Worm (Caenorhabditis elegans) whole organism, L3 larva: Measurements from ENCODE around the gene pqn-36.

Source experiments
- R02D3.7 ChIP-seq: fragments of 150-350 bp; optimal IDR thresholded peaks from 2 replicates; lab custom pipeline; 2014; ENCODE audit warnings: missing biosample characterization, missing genetic modification characterization
- ZK546.5 ChIP-seq: sonication (generic microtip); optimal IDR thresholded peaks from 2 replicates; lab custom pipeline; 2017; ENCODE audit warnings: missing biosample characterization, missing genetic modification characterization
- aly-2 ChIP-seq: fragments of 150-350 bp; optimal IDR thresholded peaks from 2 replicates; lab custom pipeline; 2014; ENCODE audit warnings: missing biosample characterization, missing genetic modification characterization
- ceh-16 ChIP-seq: sonication (generic microtip); optimal IDR thresholded peaks from 2 replicates; lab custom pipeline; 2017; ENCODE audit warnings: missing biosample characterization, missing genetic modification characterization
- ceh-28 ChIP-seq: fragments of 150-350 bp; optimal IDR thresholded peaks from 2 replicates; lab custom pipeline; 2014; ENCODE audit warnings: missing biosample characterization, missing genetic modification reagents, missing genetic modification characterization
- ceh-82 ChIP-seq: fragments of 150-350 bp; optimal IDR thresholded peaks from 2 replicates; lab custom pipeline; 2014; ENCODE audit warnings: missing biosample characterization, missing genetic modification characterization
- ceh-9 ChIP-seq: sonication (generic microtip); optimal IDR thresholded peaks from 2 replicates; lab custom pipeline; 2018; ENCODE audit warnings: missing biosample characterization, missing genetic modification characterization
- daf-12 ChIP-seq: fragments of 150-350 bp; optimal IDR thresholded peaks from 2 replicates; lab custom pipeline; 2014; ENCODE audit warnings: missing biosample characterization, missing genetic modification reagents, missing genetic modification characterization
- egl-27 ChIP-seq: sonication (generic microtip); optimal IDR thresholded peaks from 4 replicates; lab custom pipeline; 2017; ENCODE audit warnings: missing biosample characterization, missing genetic modification reagents, missing genetic modification characterization
- egl-5 ChIP-seq: fragments of 150-350 bp; optimal IDR thresholded peaks from 2 replicates; lab custom pipeline; 2017; ENCODE audit warnings: missing biosample characterization, missing genetic modification reagents, missing genetic modification characterization, inconsistent platforms
- elt-1 ChIP-seq: fragments of 150-350 bp; optimal IDR thresholded peaks from 2 replicates; lab custom pipeline; 2014; ENCODE audit warnings: missing biosample characterization, missing genetic modification characterization
- elt-2 ChIP-seq: sonication (generic microtip); optimal IDR thresholded peaks from 2 replicates; lab custom pipeline; 2016; ENCODE audit warnings: missing genetic modification reagents, mild to moderate bottlenecking, missing genetic modification characterization, missing compliant biosample characterization
- fkh-10 ChIP-seq: sonication (generic microtip); optimal IDR thresholded peaks from 2 replicates; lab custom pipeline; 2017; ENCODE audit warnings: missing biosample characterization, missing genetic modification reagents, missing genetic modification characterization
- fkh-2 ChIP-seq: fragments of 150-350 bp; optimal IDR thresholded peaks from 2 replicates; lab custom pipeline; 2014; ENCODE audit warnings: missing biosample characterization, missing genetic modification reagents, missing genetic modification characterization
- fos-1 ChIP-seq: fragments of 150-350 bp; optimal IDR thresholded peaks from 2 replicates; lab custom pipeline; 2014; ENCODE audit warnings: missing biosample characterization, missing genetic modification characterization
- jun-1 ChIP-seq: fragments of 150-350 bp; optimal IDR thresholded peaks from 2 replicates; lab custom pipeline; 2014; ENCODE audit warnings: missing biosample characterization, missing genetic modification reagents, missing genetic modification characterization
- lin-15B ChIP-seq: fragments of 150-350 bp; optimal IDR thresholded peaks from 2 replicates; lab custom pipeline; 2014; ENCODE audit warnings: missing biosample characterization, missing genetic modification characterization
- lsy-12 ChIP-seq: sonication (generic microtip); optimal IDR thresholded peaks from 2 replicates; lab custom pipeline; 2016; ENCODE audit warnings: mild to moderate bottlenecking, missing genetic modification characterization, missing compliant biosample characterization
- mdl-1 ChIP-seq: fragments of 150-350 bp; optimal IDR thresholded peaks from 2 replicates; lab custom pipeline; 2014; ENCODE audit warnings: missing biosample characterization, missing genetic modification characterization
- mml-1 ChIP-seq: fragments of 150-350 bp; sonication (generic microtip); optimal IDR thresholded peaks from 3 replicates; lab custom pipeline; 2014; ENCODE audit warnings: missing biosample characterization, missing genetic modification characterization
- nfya-1 ChIP-seq: sonication (generic microtip); optimal IDR thresholded peaks from 2 replicates; lab custom pipeline; 2017; ENCODE audit warnings: missing genetic modification characterization, mild to moderate bottlenecking, missing compliant biosample characterization, antibody characterized with exemption, moderate library complexity; ENCODE audit not compliant: insufficient read depth
- nhr-23 ChIP-seq: fragments of 150-350 bp; optimal IDR thresholded peaks from 2 replicates; lab custom pipeline; 2014; ENCODE audit warnings: missing biosample characterization, missing genetic modification reagents, missing genetic modification characterization
- nhr-237 ChIP-seq: fragments of 150-350 bp; optimal IDR thresholded peaks from 2 replicates; lab custom pipeline; 2014; ENCODE audit warnings: missing biosample characterization, missing genetic modification characterization
- nhr-25 ChIP-seq: sonication (generic microtip); optimal IDR thresholded peaks from 2 replicates; lab custom pipeline; 2017; ENCODE audit warnings: missing biosample characterization, missing genetic modification characterization
- nhr-28 ChIP-seq: fragments of 150-350 bp; optimal IDR thresholded peaks from 2 replicates; lab custom pipeline; 2014; ENCODE audit warnings: missing biosample characterization, missing genetic modification characterization
- nhr-43 ChIP-seq: sonication (generic microtip); optimal IDR thresholded peaks from 2 replicates; lab custom pipeline; 2016; ENCODE audit warnings: mild to moderate bottlenecking, missing genetic modification characterization, missing compliant biosample characterization; ENCODE audit not compliant: poor library complexity, severe bottlenecking
- nhr-67 ChIP-seq: fragments of 150-350 bp; optimal IDR thresholded peaks from 2 replicates; lab custom pipeline; 2014; ENCODE audit warnings: missing biosample characterization, missing genetic modification characterization
- nhr-76 ChIP-seq: fragments of 150-350 bp; sonication (generic microtip); optimal IDR thresholded peaks from 5 replicates; lab custom pipeline; 2014; ENCODE audit warnings: missing biosample characterization, missing genetic modification characterization
- nhr-77 ChIP-seq: fragments of 150-350 bp; optimal IDR thresholded peaks from 2 replicates; lab custom pipeline; 2014; ENCODE audit warnings: missing biosample characterization, missing genetic modification characterization
- pha-4 ChIP-seq: fragments of 150-350 bp; optimal IDR thresholded peaks from 2 replicates; lab custom pipeline; 2014; ENCODE audit warnings: missing biosample characterization, missing genetic modification reagents, missing genetic modification characterization
- pqm-1 ChIP-seq: fragments of 150-350 bp; optimal IDR thresholded peaks from 2 replicates; lab custom pipeline; 2017; ENCODE audit warnings: missing biosample characterization, missing genetic modification characterization, inconsistent platforms
- sea-2 ChIP-seq: fragments of 150-350 bp; sonication (generic microtip); optimal IDR thresholded peaks from 4 replicates; lab custom pipeline; 2014; ENCODE audit warnings: missing biosample characterization, missing genetic modification reagents, missing genetic modification characterization
- skn-1 ChIP-seq: fragments of 150-350 bp; optimal IDR thresholded peaks from 2 replicates; lab custom pipeline; 2014; ENCODE audit warnings: missing biosample characterization, missing genetic modification characterization
- snpc-4 ChIP-seq: fragments of 150-350 bp; optimal IDR thresholded peaks from 2 replicates; lab custom pipeline; 2014; ENCODE audit warnings: missing biosample characterization, missing genetic modification characterization
- tbx-2 ChIP-seq: sonication (generic microtip); optimal IDR thresholded peaks from 2 replicates; lab custom pipeline; 2016; ENCODE audit warnings: mild to moderate bottlenecking, missing genetic modification characterization, missing compliant biosample characterization
- unc-39 ChIP-seq: sonication (generic microtip); optimal IDR thresholded peaks from 4 replicates; lab custom pipeline; 2017; ENCODE audit warnings: missing biosample characterization, missing genetic modification characterization
- zag-1 ChIP-seq: fragments of 150-350 bp; optimal IDR thresholded peaks from 2 replicates; lab custom pipeline; 2014; ENCODE audit warnings: missing biosample characterization, missing genetic modification characterization
- ztf-4 ChIP-seq: fragments of 150-350 bp; optimal IDR thresholded peaks from 2 replicates; lab custom pipeline; 2014; ENCODE audit warnings: missing biosample characterization, missing genetic modification characterization

Gene pqn-36

DNA sequence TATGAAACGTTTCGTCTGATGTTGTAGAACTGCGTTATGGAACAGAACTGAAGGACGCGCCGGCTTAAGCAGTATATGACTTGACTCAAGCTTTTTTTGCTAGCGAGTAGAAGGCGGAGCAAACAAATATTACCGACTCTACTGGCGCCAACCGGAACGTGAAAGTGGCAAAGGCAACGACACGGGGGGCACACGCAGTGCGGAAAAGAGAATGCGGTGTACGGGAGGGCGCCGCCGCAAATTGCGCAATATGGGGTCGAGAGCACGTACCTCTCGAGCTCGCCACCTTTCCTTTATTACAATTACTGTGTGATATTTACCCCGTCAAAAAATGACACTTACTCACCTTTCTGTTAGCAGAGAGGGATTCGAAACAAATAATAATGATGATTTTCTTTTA, at the start of gene pqn-36:
Gene pqn-36, minus strand, starts transcription at position 268 of the 400 bp plus-strand sequence.
- TF ChIP-seq lin-15B (tag; lab: Kevin White, UChicago) (no peak), nhr-28 (tag; lab: Kevin White, UChicago) (no peak), elt-2 (no peak), ZK546.5 (tag; lab: Kevin White, UChicago) (no peak), pha-4 (tag; lab: Kevin White, UChicago) (no peak), snpc-4 (tag; lab: Kevin White, UChicago) (no peak), zag-1 (no peak), nhr-237 (tag; lab: Kevin White, UChicago) (no peak), ztf-4 (tag; lab: Kevin White, UChicago) (no peak), nfya-1 (no peak), ceh-82 (tag; lab: Kevin White, UChicago) (no peak), nhr-67 (tag; lab: Kevin White, UChicago) (no peak), elt-1 (no peak), jun-1 (tag; lab: Kevin White, UChicago) (no peak)

DNA sequence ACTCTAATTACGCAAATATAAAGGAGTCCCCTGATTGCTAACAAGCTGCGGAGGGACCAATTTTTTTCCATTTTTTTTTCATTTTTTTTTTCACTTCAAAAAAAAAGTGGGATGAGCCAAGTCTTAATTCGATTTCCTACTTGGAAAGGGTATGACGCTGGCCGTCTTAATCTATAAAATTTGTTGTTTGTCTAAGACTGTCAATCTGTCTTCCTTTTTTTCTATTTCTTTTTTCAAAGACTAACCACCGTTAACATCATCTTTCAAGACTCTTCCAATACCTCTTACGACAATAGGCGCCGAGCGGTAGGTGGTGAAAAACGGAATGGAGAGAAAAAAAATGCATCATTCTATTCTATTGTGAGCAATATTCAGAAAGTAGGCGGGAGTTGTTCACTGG, 49.8 kb upstream of the pqn-36 start:
- TF ChIP-seq fkh-10 (GFP tag; lab: Kevin White, UChicago) (no peak), egl-5 (tag; lab: Kevin White, UChicago) (no peak), jun-1 (tag; lab: Kevin White, UChicago) (no peak), unc-39 (no peak), egl-27 (tag; lab: Kevin White, UChicago) (no peak), R02D3.7 (no peak), ceh-16 (tag; lab: Kevin White, UChicago) (no peak), daf-12 (no peak)

DNA sequence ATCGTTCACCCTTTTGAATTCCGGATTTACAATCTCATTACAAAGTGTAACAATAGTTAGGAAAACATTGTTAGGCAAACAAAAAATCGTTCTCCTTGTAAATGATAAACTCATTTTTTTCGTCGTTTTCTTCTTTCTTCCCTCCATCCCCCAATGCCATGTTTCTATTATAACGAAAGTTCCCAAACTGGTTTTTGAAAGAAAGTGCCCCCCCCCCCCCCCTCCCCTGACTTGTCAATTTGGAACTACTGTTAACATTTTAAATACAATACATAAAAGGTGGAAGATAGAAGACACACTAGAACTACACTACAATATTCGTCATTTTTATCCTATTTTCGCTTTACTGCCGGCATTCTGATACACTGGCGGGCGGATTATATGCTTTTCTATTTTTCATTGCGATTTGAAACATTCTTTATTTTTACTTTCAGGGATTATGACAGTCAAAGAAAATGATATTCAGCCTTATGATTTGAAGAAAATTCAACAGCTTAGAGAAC, 31.1 kb upstream of the pqn-36 start, which contains the start of gene R03A10.5:
Gene R03A10.5, plus strand, starts transcription at position 431 of the 503 bp plus-strand sequence.
- TF ChIP-seq nhr-25 (tag; lab: Kevin White, UChicago) (peak; percentile 15), R02D3.7 (no peak), nhr-28 (tag; lab: Kevin White, UChicago) (no peak), mml-1 (no peak), jun-1 (tag; lab: Kevin White, UChicago) (no peak), nhr-67 (tag; lab: Kevin White, UChicago) (no peak)

DNA sequence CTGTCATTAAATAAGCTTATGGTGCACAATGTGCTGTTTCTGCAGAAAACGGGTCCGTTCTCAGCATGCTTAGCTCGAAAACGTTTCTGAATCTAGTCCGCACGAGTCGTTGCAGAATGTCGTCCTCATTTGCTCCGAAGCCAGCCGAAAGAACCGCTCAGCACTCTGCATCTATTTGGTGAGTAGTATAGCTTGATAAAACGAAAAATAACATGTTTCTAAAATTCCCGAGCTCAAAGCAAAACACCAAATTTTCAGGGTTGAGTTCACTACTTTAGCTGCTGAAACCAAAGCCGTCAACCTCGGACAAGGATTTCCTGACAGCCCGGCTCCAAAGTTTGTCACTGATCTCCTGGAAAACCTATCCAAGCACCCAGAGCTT, 26.4 kb upstream of the pqn-36 start, which contains the start of gene nkat-3:
Gene nkat-3, plus strand, starts transcription at position 46 of the 382 bp plus-strand sequence.
- no peak for TF ChIP-seq snpc-4 (tag; lab: Kevin White, UChicago)
- no peak for TF ChIP-seq sea-2 (GFP tag; lab: Kevin White, UChicago)
- TF ChIP-seq ceh-16 (tag; lab: Kevin White, UChicago): no peak
- no peak for TF ChIP-seq nhr-77 (tag; lab: Kevin White, UChicago)
- TF ChIP-seq pqm-1: no peak
- no peak for TF ChIP-seq lsy-12 (tag; lab: Kevin White, UChicago)
- TF ChIP-seq ceh-9: no peak
- no peak for TF ChIP-seq unc-39
- no peak for TF ChIP-seq zag-1
- TF ChIP-seq nhr-67 (tag; lab: Kevin White, UChicago): no peak
- no peak for TF ChIP-seq fkh-2 (tag; lab: Kevin White, UChicago)
- TF ChIP-seq ZK546.5 (tag; lab: Kevin White, UChicago): no peak
- no peak for TF ChIP-seq nhr-23 (tag; lab: Kevin White, UChicago)
- TF ChIP-seq nhr-25 (tag; lab: Kevin White, UChicago): no peak
- no peak for TF ChIP-seq pha-4 (tag; lab: Kevin White, UChicago)
- no peak for TF ChIP-seq nhr-76 (tag; lab: Kevin White, UChicago)
- TF ChIP-seq nhr-43 (tag; lab: Kevin White, UChicago): no peak

DNA sequence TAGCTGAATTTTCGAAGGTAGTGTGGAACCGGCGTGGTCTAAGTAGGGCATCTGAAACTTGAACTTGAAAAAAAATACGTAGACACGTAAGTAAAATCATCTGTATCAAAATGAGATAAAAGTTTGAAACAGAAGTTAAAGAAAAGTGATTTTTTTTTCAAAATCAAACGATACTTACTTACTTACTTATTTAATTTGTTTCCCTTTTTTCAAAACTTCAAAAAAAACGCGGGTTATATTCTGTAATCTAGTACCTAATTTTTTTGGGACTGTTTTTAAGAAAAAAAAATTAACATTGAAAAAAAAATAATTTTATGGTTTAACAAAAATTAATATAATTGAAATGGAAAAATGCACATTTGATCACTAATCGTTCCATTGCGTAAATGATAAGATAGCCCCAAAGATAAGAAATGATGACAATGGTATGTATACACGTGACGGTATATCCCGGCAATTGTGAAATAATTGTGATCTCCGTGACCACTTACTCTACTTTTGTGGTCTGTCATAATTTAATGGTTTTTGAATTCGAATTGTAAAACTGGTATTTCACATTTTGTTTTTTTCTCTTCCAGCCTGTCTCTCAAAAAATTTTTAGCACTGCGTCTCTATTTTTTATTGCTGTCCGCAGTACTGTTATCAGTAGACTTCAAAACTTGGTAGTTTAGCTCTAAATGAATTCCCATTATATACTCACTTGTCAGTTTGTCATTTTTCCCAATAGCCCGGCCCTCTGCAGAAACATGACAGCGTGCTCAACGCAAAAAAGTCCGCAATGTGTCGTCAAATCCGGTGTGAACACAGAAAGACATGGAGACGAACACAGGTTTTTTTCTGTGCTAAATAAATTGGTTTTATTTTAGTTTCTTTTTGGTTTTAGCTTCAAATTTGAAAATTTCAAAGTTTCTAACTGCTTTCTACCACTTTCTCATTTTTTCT, 25.7 kb upstream of the pqn-36 start, which contains the start of gene mocs-1:
Gene mocs-1, minus strand, starts transcription at position 51 of the 942 bp plus-strand sequence.
- TF ChIP-seq ceh-16 (tag; lab: Kevin White, UChicago): no peak
- TF ChIP-seq snpc-4 (tag; lab: Kevin White, UChicago): no peak
- no peak for TF ChIP-seq zag-1
- peak; percentile 21 for TF ChIP-seq nfya-1
- TF ChIP-seq ceh-28: no peak
- TF ChIP-seq fkh-2 (tag; lab: Kevin White, UChicago): no peak
- no peak for TF ChIP-seq nhr-77 (tag; lab: Kevin White, UChicago)
- no peak for TF ChIP-seq unc-39
- no peak for TF ChIP-seq lsy-12 (tag; lab: Kevin White, UChicago)
- TF ChIP-seq nhr-28 (tag; lab: Kevin White, UChicago): no peak
- no peak for TF ChIP-seq daf-12
- no peak for TF ChIP-seq fos-1 (tag; lab: Kevin White, UChicago)
- TF ChIP-seq ZK546.5 (tag; lab: Kevin White, UChicago): no peak
- TF ChIP-seq mdl-1 (tag; lab: Kevin White, UChicago): no peak
- no peak for TF ChIP-seq aly-2 (tag; lab: Kevin White, UChicago)
- peak; percentile 64 for TF ChIP-seq skn-1 (tag; lab: Kevin White, UChicago)
- TF ChIP-seq nhr-23 (tag; lab: Kevin White, UChicago): no peak
- peak; percentile 21 for TF ChIP-seq pha-4 (tag; lab: Kevin White, UChicago)
- no peak for TF ChIP-seq R02D3.7
- TF ChIP-seq ztf-4 (tag; lab: Kevin White, UChicago): no peak
- TF ChIP-seq egl-5 (tag; lab: Kevin White, UChicago): peak; percentile 12
- no peak for TF ChIP-seq fkh-10 (GFP tag; lab: Kevin White, UChicago)
- no peak for TF ChIP-seq sea-2 (GFP tag; lab: Kevin White, UChicago)
- no peak for TF ChIP-seq ceh-82 (tag; lab: Kevin White, UChicago)
- peak; percentile 68 for TF ChIP-seq pqm-1
- TF ChIP-seq tbx-2 (tag; lab: Kevin White, UChicago): no peak
